Worm (Caenorhabditis elegans) whole organism, L3 larva: Measurements from ENCODE around the gene F31F7.2.

Experiments used
- R02D3.7 ChIP-seq: fragments of 150-350 bp; optimal IDR thresholded peaks from 2 replicates; lab custom pipeline; 2014; ENCODE audit warnings: missing biosample characterization, missing genetic modification characterization
- ceh-82 ChIP-seq: fragments of 150-350 bp; optimal IDR thresholded peaks from 2 replicates; lab custom pipeline; 2014; ENCODE audit warnings: missing biosample characterization, missing genetic modification characterization
- eor-1 ChIP-seq, 2 experiments: fragments of 150-350 bp; optimal IDR thresholded peaks; 2 replicates each; lab custom pipeline; 2014 to 2018; ENCODE audit warnings: missing biosample characterization in 2 of 2, missing genetic modification characterization in 2 of 2
- fkh-10 ChIP-seq: sonication (generic microtip); optimal IDR thresholded peaks from 2 replicates; lab custom pipeline; 2017; ENCODE audit warnings: missing biosample characterization, missing genetic modification reagents, missing genetic modification characterization
- lin-15B ChIP-seq: fragments of 150-350 bp; optimal IDR thresholded peaks from 2 replicates; lab custom pipeline; 2014; ENCODE audit warnings: missing biosample characterization, missing genetic modification characterization
- mdl-1 ChIP-seq: fragments of 150-350 bp; optimal IDR thresholded peaks from 2 replicates; lab custom pipeline; 2014; ENCODE audit warnings: missing biosample characterization, missing genetic modification characterization
- nhr-11 ChIP-seq: fragments of 150-350 bp; optimal IDR thresholded peaks from 2 replicates; lab custom pipeline; 2014; ENCODE audit warnings: missing biosample characterization, missing genetic modification characterization
- nhr-23 ChIP-seq: fragments of 150-350 bp; optimal IDR thresholded peaks from 2 replicates; lab custom pipeline; 2014; ENCODE audit warnings: missing biosample characterization, missing genetic modification reagents, missing genetic modification characterization
- nhr-28 ChIP-seq: fragments of 150-350 bp; optimal IDR thresholded peaks from 2 replicates; lab custom pipeline; 2014; ENCODE audit warnings: missing biosample characterization, missing genetic modification characterization
- nhr-77 ChIP-seq: fragments of 150-350 bp; optimal IDR thresholded peaks from 2 replicates; lab custom pipeline; 2014; ENCODE audit warnings: missing biosample characterization, missing genetic modification characterization
- skn-1 ChIP-seq: fragments of 150-350 bp; optimal IDR thresholded peaks from 2 replicates; lab custom pipeline; 2014; ENCODE audit warnings: missing biosample characterization, missing genetic modification characterization
- unc-62 ChIP-seq: fragments of 150-350 bp; sonication (generic microtip); optimal IDR thresholded peaks from 4 replicates; lab custom pipeline; 2014; ENCODE audit warnings: missing biosample characterization, missing genetic modification reagents, missing genetic modification characterization
- ztf-4 ChIP-seq: fragments of 150-350 bp; optimal IDR thresholded peaks from 2 replicates; lab custom pipeline; 2014; ENCODE audit warnings: missing biosample characterization, missing genetic modification characterization

ce11 chrV:6280067-6280466 lies 9.4 kb downstream of the F31F7.2 start:
- TF ChIP-seq nhr-77 (tag; lab: Kevin White, UChicago) (no peak), lin-15B (no peak), unc-62 (GFP tag; lab: Kevin White, UChicago) (no peak), ztf-4 (no peak), nhr-11 (tag; lab: Kevin White, UChicago) (no peak), ceh-82 (no peak), nhr-28 (tag; lab: Kevin White, UChicago) (no peak), fkh-10 (no peak), skn-1 (no peak), mdl-1 (tag; lab: Kevin White, UChicago) (no peak), nhr-23 (no peak), R02D3.7 (tag; lab: Kevin White, UChicago) (no peak), eor-1 (tag; optimal IDR thresholded peaks at IDR 0.05; lab: Kevin White, UChicago) (no peak)
